Fruit fly (Drosophila melanogaster) whole organism: ENCODE data around the gene CG13042.

Experiments
- CG8478 ChIP-seq: fragments of >200 bp; optimal IDR thresholded peaks from 2 replicates; lab custom pipeline; 2018; ENCODE audit warnings: inconsistent platforms
- EcR ChIP-seq, 2 experiments: fragments of >200 bp; optimal IDR thresholded peaks; 2 replicates each; lab custom pipeline; 2017; ENCODE audit warnings: missing biosample characterization in 2 of 2, missing genetic modification characterization in 2 of 2, missing genetic modification reagents in 2 of 2
- pan ChIP-seq: fragments of >200 bp; optimal IDR thresholded peaks from 2 replicates; lab custom pipeline; 2017
- psq ChIP-seq: fragments of >200 bp; optimal IDR thresholded peaks from 2 replicates; lab custom pipeline; 2017
- usp ChIP-seq: fragments of >200 bp; optimal IDR thresholded peaks from 2 replicates; lab custom pipeline; 2017; ENCODE audit warnings: missing biosample characterization, missing genetic modification characterization, mixed read lengths

- no peak for TF ChIP-seq psq (lab: Kevin White, UChicago)
- TF ChIP-seq pan (lab: Kevin White, UChicago), result no peak
- no peak for TF ChIP-seq CG8478 (lab: Kevin White, UChicago)
- no peak for TF ChIP-seq usp (GFP tag; lab: Kevin White, UChicago)
- no peak for TF ChIP-seq EcR (GFP tag; optimal IDR thresholded peaks at IDR 0.05; lab: Kevin White, UChicago)
Observed at dm6 chr3L:16317724-16318123, 9.4 kb upstream of the CG13042 start, which contains the start of gene Nplp3.
